Worm (Caenorhabditis elegans) whole organism, L1 larva: ENCODE data around the gene F42E8.1.

Source experiments
- efl-1 ChIP-seq, 4 experiments: fragments of 150-350 bp; optimal IDR thresholded peaks in 3 of 4; peaks in 1 of 4; 1 replicate in 1 of 4; 2 replicates in 3 of 4; lab custom pipeline; 2014; ENCODE audit warnings: missing biosample characterization in 2 of 4, missing genetic modification characterization in 2 of 4, missing genetic modification reagents in 2 of 4
- fos-1 ChIP-seq: fragments of 150-350 bp; optimal IDR thresholded peaks from 2 replicates; lab custom pipeline; 2014; ENCODE audit warnings: missing biosample characterization, missing genetic modification characterization
- lin-15B ChIP-seq: fragments of 150-350 bp; sonication (generic microtip); optimal IDR thresholded peaks from 3 replicates; lab custom pipeline; 2014; ENCODE audit warnings: missing biosample characterization, missing genetic modification characterization
- lin-39 ChIP-seq: fragments of 150-350 bp; optimal IDR thresholded peaks from 2 replicates; lab custom pipeline; 2014; ENCODE audit warnings: missing biosample characterization, missing genetic modification reagents, missing genetic modification characterization
- lir-3 ChIP-seq: sonication (generic microtip); optimal IDR thresholded peaks from 2 replicates; lab custom pipeline; 2016; ENCODE audit warnings: mild to moderate bottlenecking, missing genetic modification characterization, moderate library complexity, missing compliant biosample characterization; ENCODE audit not compliant: poor library complexity
- nhr-12 ChIP-seq: sonication (generic microtip); optimal IDR thresholded peaks from 2 replicates; lab custom pipeline; 2017; ENCODE audit warnings: missing biosample characterization, missing genetic modification characterization
- nhr-20 ChIP-seq: sonication (generic microtip); optimal IDR thresholded peaks from 2 replicates; lab custom pipeline; 2016; ENCODE audit warnings: mild to moderate bottlenecking, missing genetic modification characterization, missing compliant biosample characterization
- zag-1 ChIP-seq: fragments of 150-350 bp; optimal IDR thresholded peaks from 2 replicates; lab custom pipeline; 2014; ENCODE audit warnings: missing biosample characterization, missing genetic modification characterization
- ztf-11 ChIP-seq, 2 experiments: sonication (generic microtip); optimal IDR thresholded peaks; 2 replicates each; lab custom pipeline; 2016 to 2017; ENCODE audit warnings: missing genetic modification characterization in 2 of 2, missing biosample characterization in 1 of 2, missing compliant biosample characterization in 1 of 2

DNA sequence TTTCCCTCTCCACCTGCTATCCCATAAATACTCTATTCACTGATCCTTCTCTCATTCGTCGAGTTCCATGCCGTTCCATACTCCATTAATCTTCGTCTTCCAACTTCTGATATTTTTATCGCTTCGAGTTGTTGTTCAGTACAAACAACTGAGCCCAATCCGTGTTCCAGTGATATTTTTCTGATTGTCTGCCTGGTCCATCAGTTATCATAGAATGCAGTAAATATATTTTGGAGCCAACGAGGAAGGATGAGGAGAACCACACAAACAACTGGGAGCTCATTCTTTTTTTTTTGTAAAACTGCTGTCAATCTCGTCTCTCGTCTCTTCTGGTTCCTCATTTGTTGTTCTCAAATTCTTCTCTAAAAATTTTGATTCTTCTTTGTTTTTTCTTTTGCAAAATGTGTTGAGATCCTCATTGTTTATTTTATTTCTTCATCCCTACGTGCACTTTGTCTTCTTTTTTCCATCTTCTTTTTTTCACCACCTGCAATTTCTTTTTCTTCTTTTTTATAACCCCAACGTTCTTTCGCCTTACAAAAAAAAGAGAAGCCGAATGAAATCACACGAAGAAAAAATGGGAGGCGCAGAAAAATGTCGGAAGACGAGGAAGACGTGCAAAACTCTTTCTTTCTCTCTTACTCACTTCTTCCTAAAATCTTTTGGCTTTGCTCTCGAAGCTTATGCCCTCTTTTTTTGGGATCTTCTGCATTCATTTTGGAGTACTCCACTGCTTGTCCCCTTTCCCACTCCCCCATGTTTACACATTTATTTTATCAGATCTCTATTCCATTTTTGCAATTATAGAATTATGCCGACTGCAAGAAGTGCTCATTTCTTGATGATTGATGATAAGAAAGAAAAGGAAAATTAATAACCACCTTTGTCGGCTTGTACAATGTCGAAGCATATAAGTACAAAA is 22.1 kb downstream of the F42E8.1 start:
- TF ChIP-seq nhr-12 (tag; lab: Kevin White, UChicago) (no peak), efl-1 (optimal IDR thresholded peaks at IDR 0.05; lab: Kevin White, UChicago) (no peak), efl-1 (GFP tag; optimal IDR thresholded peaks at IDR 0.05 in 1 of 2; lab: Kevin White, UChicago) (peak in 1 of 2 experiments; percentile 52), lin-15B (tag; lab: Kevin White, UChicago) (no peak), lir-3 (tag; lab: Kevin White, UChicago) (no peak), fos-1 (no peak), ztf-11 (tag; optimal IDR thresholded peaks at IDR 0.05; lab: Kevin White, UChicago) (no peak), zag-1 (tag; lab: Kevin White, UChicago) (no peak), lin-39 (tag; lab: Kevin White, UChicago) (no peak), nhr-20 (tag; lab: Kevin White, UChicago) (no peak)
